Worm (Caenorhabditis elegans) whole organism, young adult: ENCODE data around the gene T22D1.3.

Experiments used
- B0336.3 ChIP-seq: fragments of 200-800 bp; sonication (Bioruptor generic); IDR thresholded peaks from 2 replicates; pipeline ENCODE4 v1.3.6; 2022; ENCODE audit warnings: missing genetic modification characterization, missing compliant biosample characterization
- C06A6.2 ChIP-seq: fragments of 200-800 bp; sonication (Bioruptor generic); conservative IDR thresholded peaks from 2 replicates; pipeline ENCODE4 v1.3.6; 2022; ENCODE audit warnings: missing genetic modification characterization, missing compliant biosample characterization
- C17E4.6 ChIP-seq: fragments of 200-800 bp; sonication (Bioruptor generic); IDR thresholded peaks from 2 replicates; pipeline ENCODE4 v1.3.6; 2022; ENCODE audit warnings: missing genetic modification reagents, missing genetic modification characterization, missing compliant biosample characterization
- F33H1.4 ChIP-seq: fragments of 200-800 bp; sonication (Bioruptor generic); IDR thresholded peaks from 2 replicates; pipeline ENCODE4 v1.3.6; 2022; ENCODE audit warnings: missing genetic modification reagents, missing genetic modification characterization, missing compliant biosample characterization
- F37B4.10 ChIP-seq: fragments of 200-800 bp; sonication (Bioruptor generic); IDR thresholded peaks from 2 replicates; pipeline ENCODE4 v1.3.6; 2022; ENCODE audit warnings: missing genetic modification characterization, missing compliant biosample characterization
- F49E8.2 ChIP-seq: sonication (generic microtip); optimal IDR thresholded peaks from 3 replicates; lab custom pipeline; 2017; ENCODE audit warnings: missing genetic modification characterization, mild to moderate bottlenecking, missing compliant biosample characterization, antibody characterized with exemption, moderate library complexity; ENCODE audit not compliant: insufficient read depth
- F52B5.7 ChIP-seq: sonication (generic microtip); optimal IDR thresholded peaks from 2 replicates; lab custom pipeline; 2016; ENCODE audit warnings: mild to moderate bottlenecking, missing genetic modification characterization, missing compliant biosample characterization
- T26A5.8 ChIP-seq: sonication (generic microtip); optimal IDR thresholded peaks from 2 replicates; lab custom pipeline; 2016; ENCODE audit warnings: missing genetic modification characterization, missing compliant biosample characterization
- Y53F4B.3 ChIP-seq: fragments of 200-800 bp; sonication (Bioruptor generic); IDR thresholded peaks from 2 replicates; pipeline ENCODE4 v1.3.6; 2022; ENCODE audit warnings: missing genetic modification reagents, missing genetic modification characterization, missing compliant biosample characterization
- Y67H2A.10 ChIP-seq: fragments of 200-800 bp; sonication (Bioruptor generic); conservative IDR thresholded peaks from 2 replicates; pipeline ENCODE4 v1.3.6; 2022; ENCODE audit warnings: missing genetic modification reagents, missing genetic modification characterization, missing compliant biosample characterization
- Y95B8A.8 ChIP-seq: fragments of 200-800 bp; sonication (Bioruptor generic); IDR thresholded peaks from 2 replicates; pipeline ENCODE4 v1.3.6; 2022; ENCODE audit warnings: missing genetic modification reagents, missing genetic modification characterization, missing compliant biosample characterization
- ZK185.1 ChIP-seq: sonication (generic microtip); optimal IDR thresholded peaks from 2 replicates; lab custom pipeline; 2016; ENCODE audit warnings: mild to moderate bottlenecking, missing genetic modification characterization, missing compliant biosample characterization; ENCODE audit not compliant: poor library complexity, severe bottlenecking
- ama-1 ChIP-seq, 3 experiments: fragments of 150-350 bp in 1 of 3; sonication (generic microtip) in 2 of 3; optimal IDR thresholded peaks; 2 replicates each; lab custom pipeline; 2014 to 2018; ENCODE audit warnings: missing biosample characterization in 2 of 3, missing genetic modification characterization in 2 of 3, missing genetic modification reagents in 2 of 3
- aptf-2 ChIP-seq: fragments of 200-800 bp; sonication (Bioruptor generic); conservative IDR thresholded peaks from 2 replicates; pipeline ENCODE4 v1.3.6; 2022; ENCODE audit warnings: missing genetic modification reagents, missing genetic modification characterization, missing compliant biosample characterization
- aptf-3 ChIP-seq: fragments of 200-800 bp; sonication (Bioruptor generic); IDR thresholded peaks from 2 replicates; pipeline ENCODE4 v1.3.6; 2022; ENCODE audit warnings: missing genetic modification characterization, missing compliant biosample characterization
- atf-7 ChIP-seq: sonication (generic microtip); optimal IDR thresholded peaks from 2 replicates; lab custom pipeline; 2017; ENCODE audit warnings: mild to moderate bottlenecking, missing genetic modification characterization, missing compliant biosample characterization
- bed-1 ChIP-seq: fragments of 200-800 bp; sonication (Bioruptor generic); IDR thresholded peaks from 2 replicates; pipeline ENCODE4 v1.3.6; 2022; ENCODE audit warnings: missing genetic modification reagents, missing genetic modification characterization, missing compliant biosample characterization
- cebp-1 ChIP-seq, 2 experiments: fragments of 200-800 bp in 1 of 2; sonication (Bioruptor generic) in 1 of 2; sonication (generic microtip) in 1 of 2; IDR thresholded peaks in 1 of 2; optimal IDR thresholded peaks in 1 of 2; 2 replicates each; pipeline versions ENCODE4 v1.3.6 to Lab custom; 2017 to 2022; ENCODE audit warnings: missing compliant biosample characterization in 2 of 2, missing genetic modification characterization in 2 of 2, mild to moderate bottlenecking in 1 of 2, missing genetic modification reagents in 1 of 2, moderate library complexity in 1 of 2
- ceh-100 ChIP-seq: fragments of 200-800 bp; sonication (Bioruptor generic); IDR thresholded peaks from 2 replicates; pipeline ENCODE4 v1.3.6; 2022; ENCODE audit warnings: missing genetic modification reagents, missing genetic modification characterization, missing compliant biosample characterization
- ceh-27 ChIP-seq: fragments of 200-800 bp; sonication (Bioruptor generic); optimal IDR thresholded peaks from 2 replicates; lab custom pipeline; 2018; ENCODE audit warnings: mild to moderate bottlenecking, missing genetic modification characterization, moderate library complexity, missing compliant biosample characterization
- ceh-58 ChIP-seq: fragments of 200-800 bp; sonication (Bioruptor generic); IDR thresholded peaks from 2 replicates; pipeline ENCODE4 v1.3.6; 2022; ENCODE audit warnings: missing genetic modification characterization, missing compliant biosample characterization
- ceh-91 ChIP-seq: fragments of 200-800 bp; sonication (Bioruptor generic); IDR thresholded peaks from 2 replicates; pipeline ENCODE4 v1.3.6; 2022; ENCODE audit warnings: missing genetic modification reagents, missing genetic modification characterization, missing compliant biosample characterization
- chd-7 ChIP-seq: sonication (generic microtip); optimal IDR thresholded peaks from 2 replicates; lab custom pipeline; 2016; ENCODE audit warnings: mild to moderate bottlenecking, missing genetic modification characterization, moderate library complexity, missing compliant biosample characterization
- die-1 ChIP-seq: sonication (generic microtip); optimal IDR thresholded peaks from 2 replicates; lab custom pipeline; 2016; ENCODE audit warnings: missing genotype, mild to moderate bottlenecking, missing genetic modification characterization, missing compliant biosample characterization
- dox-1 ChIP-seq: fragments of 200-800 bp; sonication (Bioruptor generic); IDR thresholded peaks from 2 replicates; pipeline ENCODE4 v1.3.6; 2022; ENCODE audit warnings: missing genetic modification reagents, missing genetic modification characterization, missing compliant biosample characterization
- dpff-1 ChIP-seq: sonication (generic microtip); optimal IDR thresholded peaks from 2 replicates; lab custom pipeline; 2017; ENCODE audit warnings: mild to moderate bottlenecking, missing genetic modification characterization, missing compliant biosample characterization
- efl-1 ChIP-seq: fragments of 150-350 bp; optimal IDR thresholded peaks from 2 replicates; lab custom pipeline; 2014; ENCODE audit warnings: missing biosample characterization, missing genetic modification reagents, missing genetic modification characterization
- egl-44 ChIP-seq: fragments of 200-800 bp; sonication (Bioruptor generic); IDR thresholded peaks from 2 replicates; pipeline ENCODE4 v1.3.6; 2022; ENCODE audit warnings: missing genetic modification reagents, missing genetic modification characterization, missing compliant biosample characterization
- egrh-3 ChIP-seq: fragments of 200-800 bp; sonication (Bioruptor generic); IDR thresholded peaks from 2 replicates; pipeline ENCODE4 v1.3.6; 2022; ENCODE audit warnings: missing genetic modification reagents, missing genetic modification characterization, missing compliant biosample characterization
- fkh-3 ChIP-seq: sonication (generic microtip); optimal IDR thresholded peaks from 2 replicates; lab custom pipeline; 2016; ENCODE audit warnings: mild to moderate bottlenecking, missing genetic modification characterization, missing compliant biosample characterization
- hlh-26 ChIP-seq: fragments of 200-800 bp; sonication (Bioruptor generic); conservative IDR thresholded peaks from 2 replicates; pipeline ENCODE4 v1.3.6; 2022; ENCODE audit warnings: missing genetic modification reagents, missing genetic modification characterization, missing compliant biosample characterization
- hmg-1.2 ChIP-seq: fragments of 200-800 bp; sonication (Bioruptor generic); IDR thresholded peaks from 2 replicates; pipeline ENCODE4 v1.3.6; 2022; ENCODE audit warnings: missing genetic modification reagents, missing genetic modification characterization, missing compliant biosample characterization
- hsf-1 ChIP-seq: fragments of 200-800 bp; sonication (Bioruptor generic); IDR thresholded peaks from 2 replicates; pipeline ENCODE4 v1.3.6; 2022; ENCODE audit warnings: missing genetic modification reagents, missing genetic modification characterization, missing compliant biosample characterization
- lin-26 ChIP-seq: fragments of 200-800 bp; sonication (Bioruptor generic); IDR thresholded peaks from 2 replicates; pipeline ENCODE4 v1.3.6; 2022; ENCODE audit warnings: missing genetic modification reagents, missing genetic modification characterization, missing compliant biosample characterization
- lir-1 ChIP-seq: fragments of 200-800 bp; sonication (Bioruptor generic); conservative IDR thresholded peaks from 2 replicates; pipeline ENCODE4 v1.3.6; 2022; ENCODE audit warnings: missing genetic modification reagents, missing genetic modification characterization, missing compliant biosample characterization
- lsl-1 ChIP-seq: fragments of 200-800 bp; sonication (Bioruptor generic); optimal IDR thresholded peaks from 2 replicates; lab custom pipeline; 2018; ENCODE audit warnings: mild to moderate bottlenecking, missing genetic modification characterization, moderate library complexity, missing compliant biosample characterization
- mcd-1 ChIP-seq: fragments of 200-800 bp; sonication (Bioruptor generic); IDR thresholded peaks from 2 replicates; pipeline ENCODE4 v1.3.6; 2022; ENCODE audit warnings: missing genetic modification reagents, missing genetic modification characterization, missing compliant biosample characterization
- nhr-120 ChIP-seq: fragments of 200-800 bp; sonication (Bioruptor generic); IDR thresholded peaks from 2 replicates; pipeline ENCODE4 v1.3.6; 2022; ENCODE audit warnings: missing genetic modification characterization, missing compliant biosample characterization
- nhr-80 ChIP-seq: sonication (generic microtip); optimal IDR thresholded peaks from 2 replicates; lab custom pipeline; 2016; ENCODE audit warnings: missing genetic modification characterization, missing compliant biosample characterization
- rcor-1 ChIP-seq: fragments of 200-800 bp; sonication (Bioruptor generic); IDR thresholded peaks from 2 replicates; pipeline ENCODE4 v1.3.6; 2022; ENCODE audit warnings: missing genetic modification reagents, missing genetic modification characterization, missing compliant biosample characterization
- somi-1 ChIP-seq: fragments of 200-800 bp; sonication (Bioruptor generic); optimal IDR thresholded peaks from 2 replicates; lab custom pipeline; 2018; ENCODE audit warnings: mild to moderate bottlenecking, missing genetic modification characterization, missing compliant biosample characterization
- tlf-1 ChIP-seq: fragments of 200-800 bp; sonication (Bioruptor generic); optimal IDR thresholded peaks from 2 replicates; lab custom pipeline; 2018; ENCODE audit warnings: mild to moderate bottlenecking, missing genetic modification characterization, missing compliant biosample characterization
- unc-62 ChIP-seq: fragments of 150-350 bp; optimal IDR thresholded peaks from 2 replicates; lab custom pipeline; 2014; ENCODE audit warnings: missing biosample characterization, missing genetic modification reagents, missing genetic modification characterization
- zfh-2 ChIP-seq: fragments of 200-800 bp; sonication (Bioruptor generic); conservative IDR thresholded peaks from 2 replicates; pipeline ENCODE4 v1.3.6; 2022; ENCODE audit warnings: missing genetic modification reagents, missing genetic modification characterization, missing compliant biosample characterization
- ztf-18 ChIP-seq: sonication (generic microtip); optimal IDR thresholded peaks from 2 replicates; lab custom pipeline; 2016; ENCODE audit warnings: missing genotype, mild to moderate bottlenecking, missing genetic modification characterization, missing compliant biosample characterization
- ztf-25 ChIP-seq: fragments of 200-800 bp; sonication (Bioruptor generic); IDR thresholded peaks from 2 replicates; pipeline ENCODE4 v1.3.6; 2022; ENCODE audit warnings: missing genetic modification reagents, missing genetic modification characterization, missing compliant biosample characterization
- ztf-28 ChIP-seq: fragments of 200-800 bp; sonication (Bioruptor generic); IDR thresholded peaks from 2 replicates; pipeline ENCODE4 v1.3.6; 2022; ENCODE audit warnings: missing genetic modification reagents, missing genetic modification characterization, missing compliant biosample characterization

The T22D1.3 gene

DNA sequence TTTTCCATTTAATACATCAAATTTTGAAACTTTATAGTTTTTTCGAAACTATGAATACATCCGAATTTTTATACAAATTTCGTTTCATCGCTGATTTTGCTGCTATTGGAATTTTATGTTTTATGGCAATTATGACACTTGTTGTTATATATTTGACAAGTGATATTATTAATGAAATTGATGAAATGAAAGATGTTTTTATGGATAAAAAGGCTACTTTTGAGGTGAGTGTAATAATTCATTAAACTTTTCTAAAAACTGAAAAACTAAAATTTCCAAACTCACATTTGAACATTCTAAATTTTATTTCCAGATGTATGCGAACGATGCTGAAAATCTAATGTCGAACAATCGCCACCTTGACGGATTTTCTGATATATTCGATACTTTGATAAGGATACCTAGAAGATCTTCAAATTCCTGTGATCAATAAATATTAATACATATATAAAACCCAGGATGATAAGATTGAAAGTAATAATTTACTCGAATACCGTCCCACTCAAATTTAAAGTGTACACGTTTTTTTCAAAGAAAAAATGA, 7.3 kb upstream of the T22D1.3 start, which contains the start of the genes T22D1.17 and T22D1.8 (continued):
- TF ChIP-seq Y67H2A.10 (GFP tag; lab: Robert Waterston, UW) (no peak), tlf-1 (GFP tag; lab: Kevin White, UChicago) (peak; percentile 33), ztf-25 (no peak), chd-7 (no peak), rcor-1 (GFP tag; lab: Robert Waterston, UW) (0 out of 2 replicates have a peak, but pooled peaks have one; percentile 32), C17E4.6 (peak; percentile 44; the same call in 1 of the 2 replicates), bed-1 (no peak), mcd-1 (GFP tag; lab: Robert Waterston, UW) (no peak), cebp-1 (GFP tag; IDR thresholded peaks at IDR 0.05; lab: Robert Waterston, UW) (no peak), cebp-1 (tag; optimal IDR thresholded peaks at IDR 0.05; lab: Kevin White, UChicago) (peak; percentile 39), Y53F4B.3 (GFP tag; lab: Robert Waterston, UW) (no peak), ama-1 (optimal IDR thresholded peaks at IDR 0.05; lab: Kevin White, UChicago) (no peak), ama-1 (GFP tag; optimal IDR thresholded peaks at IDR 0.05; lab: Kevin White, UChicago) (peak; percentile 11 to 63), lir-1 (GFP tag; lab: Robert Waterston, UW) (no peak), T26A5.8 (tag; lab: Kevin White, UChicago) (no peak), hlh-26 (GFP tag; lab: Robert Waterston, UW) (no peak), ceh-91 (GFP tag; lab: Robert Waterston, UW) (no peak), lin-26 (peak; percentile 62; the same call in 1 of the 2 replicates), Y95B8A.8 (GFP tag; lab: Robert Waterston, UW) (peak; percentile 61; the same call in 1 of the 2 replicates), hsf-1 (peak; percentile 66), ceh-58 (no peak), ZK185.1 (no peak), efl-1 (no peak), hmg-1.2 (GFP tag; lab: Robert Waterston, UW) (peak; percentile 25), C06A6.2 (GFP tag; lab: Robert Waterston, UW) (no peak), aptf-2 (GFP tag; lab: Robert Waterston, UW) (no peak), nhr-80 (tag; lab: Kevin White, UChicago) (no peak), F49E8.2 (peak; percentile 70), atf-7 (tag; lab: Kevin White, UChicago) (peak; percentile 9), lsl-1 (GFP tag; lab: Kevin White, UChicago) (peak; percentile 18), ceh-100 (GFP tag; lab: Robert Waterston, UW) (peak; percentile 9; the same call in 1 of the 2 replicates), somi-1 (GFP tag; lab: Kevin White, UChicago) (no peak), die-1 (tag; lab: Kevin White, UChicago) (peak; percentile 21), ztf-18 (peak; percentile 1), aptf-3 (GFP tag; lab: Robert Waterston, UW) (no peak), B0336.3 (peak; percentile 10; the same call in 1 of the 2 replicates), F33H1.4 (GFP tag; lab: Robert Waterston, UW) (peak; percentile 35; the same call in 1 of the 2 replicates), F52B5.7 (tag; lab: Kevin White, UChicago) (peak; percentile 61), ztf-28 (GFP tag; lab: Robert Waterston, UW) (no peak)

ce11 chrIV:6907487-6907886, 5.9 kb upstream of the T22D1.3 start:
- TF ChIP-seq lin-26 = peak; percentile 39; the same call in 1 of the 2 replicates
- peak; percentile 20 for TF ChIP-seq ceh-27
- peak; percentile 96 for TF ChIP-seq zfh-2 (GFP tag; lab: Robert Waterston, UW)
- 0 out of 2 replicates have a peak, but pooled peaks have one; percentile 77 for TF ChIP-seq F37B4.10 (GFP tag; lab: Robert Waterston, UW)
- TF ChIP-seq dpff-1 (tag; lab: Kevin White, UChicago) = no peak
- no peak for TF ChIP-seq unc-62 (GFP tag; lab: Kevin White, UChicago)
- TF ChIP-seq dox-1 (GFP tag; lab: Robert Waterston, UW) = 0 out of 2 replicates have a peak, but pooled peaks have one; percentile 10
- TF ChIP-seq mcd-1 (GFP tag; lab: Robert Waterston, UW) = peak; percentile 31; the same call in 1 of the 2 replicates
- TF ChIP-seq F33H1.4 (GFP tag; lab: Robert Waterston, UW) = 0 out of 2 replicates have a peak, but pooled peaks have one; percentile 21
- TF ChIP-seq aptf-2 (GFP tag; lab: Robert Waterston, UW) = no peak
- no peak for TF ChIP-seq ama-1 (optimal IDR thresholded peaks at IDR 0.05; lab: Kevin White, UChicago)
- TF ChIP-seq ama-1 (GFP tag; optimal IDR thresholded peaks at IDR 0.05; lab: Kevin White, UChicago) = no peak
- TF ChIP-seq egl-44 (GFP tag; lab: Robert Waterston, UW) = no peak
- TF ChIP-seq egrh-3 (GFP tag; lab: Robert Waterston, UW) = peak; percentile 92
- TF ChIP-seq nhr-120 (GFP tag; lab: Robert Waterston, UW) = no peak
- TF ChIP-seq fkh-3 (tag; lab: Kevin White, UChicago) = no peak
